Worm (Caenorhabditis elegans): ENCODE data around the gene F53F8.3.

The F53F8.3 gene

ce11 chrV:20685383-20685782 lies 3.9 kb downstream of the F53F8.3 start, which contains the start of gene klf-2:
TSS of gene klf-2 (plus strand) at chrV:20685683.
- no peak for TF ChIP-seq ceh-100 (GFP tag; IDR thresholded peaks at IDR 0.05)
- TF ChIP-seq B0261.1 (tag; optimal IDR thresholded peaks at IDR 0.05): no peak
- no peak for TF ChIP-seq nhr-120 (GFP tag; IDR thresholded peaks at IDR 0.05)
- TF ChIP-seq T07F8.4 (tag; optimal IDR thresholded peaks at IDR 0.05): no peak
- TF ChIP-seq C06A6.2 (GFP tag; conservative IDR thresholded peaks at IDR 0.05): no peak
- no peak for TF ChIP-seq ztf-3 (GFP tag; optimal IDR thresholded peaks at IDR 0.05)
- no peak for TF ChIP-seq F39B2.1 (GFP tag; IDR thresholded peaks at IDR 0.05)
- TF ChIP-seq hsf-1 (GFP tag; IDR thresholded peaks at IDR 0.05): no peak
- no peak for TF ChIP-seq sea-2 (GFP tag; IDR thresholded peaks at IDR 0.05)
- TF ChIP-seq attf-5 (GFP tag; optimal IDR thresholded peaks at IDR 0.05): no peak
- no peak for TF ChIP-seq ccch-3 (GFP tag; optimal IDR thresholded peaks at IDR 0.05)
- no peak for TF ChIP-seq ets-4 (GFP tag; optimal IDR thresholded peaks at IDR 0.05)
- TF ChIP-seq snpc-4 (GFP tag; optimal IDR thresholded peaks at IDR 0.05): no peak
- no peak for TF ChIP-seq snpc-4 (tag; optimal IDR thresholded peaks at IDR 0.05)
- no peak for TF ChIP-seq snpc-3.4 (tag; optimal IDR thresholded peaks at IDR 0.05)
- no peak for TF ChIP-seq egl-44 (GFP tag; IDR thresholded peaks at IDR 0.05)
- TF ChIP-seq nhr-27 (tag; optimal IDR thresholded peaks at IDR 0.05): no peak
- no peak for TF ChIP-seq F55B11.4 (tag; optimal IDR thresholded peaks at IDR 0.05; ENCODE audit: borderline replicate concordance, insufficient read depth)
- no peak for TF ChIP-seq hlh-12 (tag; optimal IDR thresholded peaks at IDR 0.05)
- TF ChIP-seq F57C9.4 (tag; optimal IDR thresholded peaks at IDR 0.05): no peak

- no peak for TF ChIP-seq Y53G8AR.9 (GFP tag; conservative IDR thresholded peaks at IDR 0.05)
- no peak for TF ChIP-seq lsy-27 (tag; optimal IDR thresholded peaks at IDR 0.05; ENCODE audit: borderline replicate concordance, insufficient read depth)
- TF ChIP-seq snpc-1.1 (tag; optimal IDR thresholded peaks at IDR 0.05; ENCODE audit: insufficient read depth): no peak
- TF ChIP-seq let-607 (tag; optimal IDR thresholded peaks at IDR 0.05): no peak
- TF ChIP-seq ama-1 (optimal IDR thresholded peaks at IDR 0.05): no peak
- no peak for TF ChIP-seq ama-1 (GFP tag; optimal IDR thresholded peaks at IDR 0.05)
- no peak for TF ChIP-seq lag-1 (GFP tag; IDR thresholded peaks at IDR 0.05)
Observed at ce11 chrV:20682309-20682708, 7.0 kb downstream of the F53F8.3 start.

- no peak for TF ChIP-seq cebp-1 (GFP tag; IDR thresholded peaks at IDR 0.05)
- no peak for TF ChIP-seq cebp-1 (tag; optimal IDR thresholded peaks at IDR 0.05)
- TF ChIP-seq bed-2 (GFP tag; IDR thresholded peaks at IDR 0.05): no peak
- no peak for TF ChIP-seq tlf-1 (GFP tag; optimal IDR thresholded peaks at IDR 0.05)
- TF ChIP-seq hmg-1.2 (GFP tag; IDR thresholded peaks at IDR 0.05): peak; percentile 23; the same call in 1 of the 2 replicates
- peak; percentile 38 for TF ChIP-seq snpc-4 (GFP tag; optimal IDR thresholded peaks at IDR 0.05)
- peak in 2 of 4 experiments; percentile 87 to 90 for TF ChIP-seq snpc-4 (tag; optimal IDR thresholded peaks at IDR 0.05)
- TF ChIP-seq attf-3 (GFP tag; conservative IDR thresholded peaks at IDR 0.05): no peak
- TF ChIP-seq snpc-1.1 (tag; optimal IDR thresholded peaks at IDR 0.05; ENCODE audit: insufficient read depth): peak; percentile 69
Observed at ce11 chrV:20681824-20682223, 7.5 kb downstream of the F53F8.3 start.

ce11 chrV:20681120-20681519 lies 8.2 kb downstream of the F53F8.3 start, which contains the start of gene srsx-35:
TSS of gene srsx-35 (plus strand) at chrV:20681420.
- TF ChIP-seq unc-62 (GFP tag; optimal IDR thresholded peaks at IDR 0.05) (no peak), xnd-1 (tag; optimal IDR thresholded peaks at IDR 0.05) (no peak), nhr-27 (tag; optimal IDR thresholded peaks at IDR 0.05) (no peak), ets-4 (GFP tag; optimal IDR thresholded peaks at IDR 0.05) (no peak), lag-1 (GFP tag; IDR thresholded peaks at IDR 0.05) (no peak), chd-7 (tag; optimal IDR thresholded peaks at IDR 0.05) (no peak), madf-10 (tag; optimal IDR thresholded peaks at IDR 0.05) (no peak), nhr-179 (tag; optimal IDR thresholded peaks at IDR 0.05) (no peak), F22D6.2 (tag; optimal IDR thresholded peaks at IDR 0.05) (no peak), tlf-1 (GFP tag; optimal IDR thresholded peaks at IDR 0.05) (no peak), pha-4 (tag; optimal IDR thresholded peaks at IDR 0.05) (no peak), egl-18 (GFP tag; IDR thresholded peaks at IDR 0.05) (no peak), C17E4.6 (GFP tag; IDR thresholded peaks at IDR 0.05) (no peak), cebp-1 (GFP tag; IDR thresholded peaks at IDR 0.05) (no peak), cebp-1 (tag; optimal IDR thresholded peaks at IDR 0.05) (no peak)
